Fruit fly (Drosophila melanogaster) whole organism: ENCODE data around the gene Acbp3.

Experiments used
- CG8478 ChIP-seq: fragments of >200 bp; optimal IDR thresholded peaks from 2 replicates; lab custom pipeline; 2018; ENCODE audit warnings: inconsistent platforms
- Dll ChIP-seq: fragments of >200 bp; optimal IDR thresholded peaks from 2 replicates; lab custom pipeline; 2017
- EcR ChIP-seq, 2 experiments: fragments of >200 bp; optimal IDR thresholded peaks; 2 replicates each; lab custom pipeline; 2017; ENCODE audit warnings: missing biosample characterization in 2 of 2, missing genetic modification characterization in 2 of 2, missing genetic modification reagents in 2 of 2
- pan ChIP-seq: fragments of >200 bp; optimal IDR thresholded peaks from 2 replicates; lab custom pipeline; 2017
- psq ChIP-seq: fragments of >200 bp; optimal IDR thresholded peaks from 2 replicates; lab custom pipeline; 2017
- usp ChIP-seq: fragments of >200 bp; optimal IDR thresholded peaks from 2 replicates; lab custom pipeline; 2017; ENCODE audit warnings: missing biosample characterization, missing genetic modification characterization, mixed read lengths

Acbp3 gene

DNA sequence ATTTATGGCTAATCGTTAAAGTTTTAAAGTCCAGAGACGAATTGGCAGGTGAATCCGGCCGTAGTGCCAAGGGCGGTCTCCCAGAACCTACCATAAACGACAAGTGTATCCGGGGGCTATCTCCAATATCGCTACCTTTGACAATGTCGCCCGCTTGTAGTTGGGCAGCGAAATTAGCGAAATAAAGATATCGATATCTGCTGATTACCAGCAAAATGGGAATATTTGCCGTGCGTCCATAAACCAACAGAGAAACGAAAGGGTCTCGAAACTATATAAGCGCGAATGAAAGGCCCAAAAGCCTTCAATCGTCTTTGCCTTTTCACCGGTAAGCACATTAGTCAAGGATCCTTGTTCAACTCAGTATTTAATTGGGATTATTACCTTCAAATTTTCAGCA, at the start of gene Acbp3:
Gene Acbp3, plus strand, starts transcription at position 301 of the 400 bp plus-strand sequence.
- TF ChIP-seq usp (GFP tag; lab: Kevin White, UChicago) (no peak), CG8478 (lab: Kevin White, UChicago) (no peak), pan (no peak), EcR (GFP tag; optimal IDR thresholded peaks at IDR 0.05; lab: Kevin White, UChicago) (no peak), Dll (lab: Kevin White, UChicago) (no peak), psq (no peak)

DNA sequence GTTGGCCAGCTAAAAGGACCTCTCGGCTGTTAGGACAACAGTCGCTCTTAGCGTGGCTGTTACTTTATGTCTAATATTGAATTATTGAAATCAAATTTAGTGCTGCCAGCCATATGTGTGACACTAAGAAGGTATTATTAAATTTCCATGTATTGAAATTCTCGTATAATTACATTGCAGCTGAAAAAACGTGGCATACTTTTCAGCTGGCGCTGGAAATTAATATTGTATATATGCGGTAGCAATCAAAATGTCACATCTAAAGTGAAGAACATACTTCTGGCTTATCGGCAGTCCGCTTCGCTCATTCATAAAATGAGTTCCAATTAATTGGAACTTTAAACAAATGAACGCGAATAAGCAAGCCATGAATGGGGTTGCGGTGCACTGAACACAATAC, 48.5 kb upstream of the Acbp3 start:
- TF ChIP-seq pan (no peak), usp (GFP tag; lab: Kevin White, UChicago) (no peak), Dll (lab: Kevin White, UChicago) (no peak), CG8478 (lab: Kevin White, UChicago) (no peak), EcR (GFP tag; optimal IDR thresholded peaks at IDR 0.05; lab: Kevin White, UChicago) (no peak), psq (no peak)

DNA sequence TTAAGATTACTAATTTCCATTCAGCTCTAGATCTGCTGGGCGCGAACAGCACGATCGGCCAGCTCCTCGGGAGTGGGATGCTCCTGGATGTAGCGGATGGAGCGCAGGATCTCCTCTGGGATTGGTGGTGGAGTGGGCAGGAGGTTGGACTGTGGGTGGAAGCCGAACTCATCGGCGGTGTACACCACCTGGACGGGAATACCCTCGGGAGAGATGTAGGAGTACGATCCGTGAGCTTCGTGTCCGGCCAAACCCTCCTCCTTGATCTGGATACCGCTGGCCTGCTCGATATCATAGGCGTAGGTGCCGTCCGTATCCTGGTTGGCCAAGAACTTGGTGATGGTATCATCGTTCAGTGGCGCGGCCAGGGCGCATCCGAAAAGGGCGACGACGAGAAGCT, 44.6 kb upstream of the Acbp3 start:
- TF ChIP-seq usp (GFP tag; lab: Kevin White, UChicago) (no peak), Dll (lab: Kevin White, UChicago) (no peak), CG8478 (lab: Kevin White, UChicago) (no peak), psq (no peak), pan (no peak), EcR (GFP tag; optimal IDR thresholded peaks at IDR 0.05; lab: Kevin White, UChicago) (no peak)

DNA sequence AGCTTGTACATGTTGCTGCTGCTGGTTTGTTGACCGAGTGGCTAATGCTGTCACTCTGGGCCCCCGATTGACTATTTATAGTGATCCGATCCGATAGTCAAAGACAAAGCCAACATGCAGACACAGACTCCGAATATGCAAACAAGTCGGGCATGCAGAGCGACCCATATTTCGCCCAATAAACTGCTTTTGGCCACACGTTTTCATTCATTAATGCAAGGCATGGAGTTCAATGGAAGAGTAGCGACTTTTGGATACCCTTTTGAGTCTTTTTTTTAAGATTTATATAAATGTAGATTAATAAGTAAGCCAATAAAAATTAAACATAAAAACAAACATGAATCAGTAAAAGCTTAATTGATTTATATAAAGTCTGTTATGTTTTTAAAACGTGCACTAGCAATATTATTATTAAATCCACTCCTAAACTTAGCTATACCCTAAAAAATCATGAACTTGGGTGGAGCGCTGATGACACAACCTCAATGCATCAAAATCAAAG, 44.1 kb upstream of the Acbp3 start, which contains the start of gene Cpr65Ea:
Gene Cpr65Ea, minus strand, starts transcription at position 51 of the 502 bp plus-strand sequence.
- TF ChIP-seq EcR (GFP tag; optimal IDR thresholded peaks at IDR 0.05; lab: Kevin White, UChicago): no peak

DNA sequence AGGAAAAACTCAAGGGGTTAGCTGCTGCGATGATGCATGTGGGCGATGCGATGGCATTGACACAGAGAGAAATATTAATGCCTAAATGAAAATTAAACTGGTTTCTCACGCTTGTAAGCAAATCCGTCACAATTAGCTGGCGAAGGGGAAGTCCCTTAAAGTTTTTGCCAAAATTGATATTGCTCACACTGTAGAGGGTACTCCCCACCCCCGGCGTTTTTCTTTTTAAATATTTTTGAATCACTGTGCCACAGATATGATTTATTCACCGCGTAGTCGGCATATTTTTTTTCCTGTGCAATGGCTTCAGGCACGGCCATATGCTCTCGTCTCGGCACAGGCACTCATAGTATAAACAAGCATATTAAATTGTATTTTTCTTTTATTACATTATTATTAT, 43.3 kb upstream of the Acbp3 start:
- TF ChIP-seq psq (no peak), CG8478 (lab: Kevin White, UChicago) (no peak), Dll (lab: Kevin White, UChicago) (no peak), usp (GFP tag; lab: Kevin White, UChicago) (no peak), EcR (GFP tag; optimal IDR thresholded peaks at IDR 0.05; lab: Kevin White, UChicago) (no peak), pan (no peak)

DNA sequence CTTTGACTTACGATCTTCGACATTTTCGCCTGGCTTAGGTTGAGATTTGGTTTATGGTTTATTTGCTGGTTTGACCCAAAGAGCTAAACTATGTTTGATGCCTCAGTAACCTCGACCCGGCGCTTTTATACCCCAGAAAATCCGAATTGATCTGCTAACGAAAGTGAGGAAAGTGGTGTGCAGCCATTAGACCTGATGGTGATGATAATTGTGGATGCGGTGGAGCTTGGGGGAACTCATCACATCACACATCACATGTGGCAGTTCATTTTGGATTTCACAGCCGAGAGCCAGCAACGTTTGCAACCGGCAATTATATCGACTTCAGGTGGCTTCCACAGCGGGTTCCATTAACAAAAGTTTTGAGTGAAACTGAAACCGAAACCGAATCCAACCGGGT, 42.0 kb upstream of the Acbp3 start, which contains the start of gene Cpr65Eb:
Gene Cpr65Eb, minus strand, starts transcription at position 101 of the 400 bp plus-strand sequence.
- TF ChIP-seq usp (GFP tag; lab: Kevin White, UChicago) (no peak), Dll (lab: Kevin White, UChicago) (no peak), pan (no peak), psq (no peak), EcR (GFP tag; optimal IDR thresholded peaks at IDR 0.05; lab: Kevin White, UChicago) (no peak), CG8478 (lab: Kevin White, UChicago) (no peak)

DNA sequence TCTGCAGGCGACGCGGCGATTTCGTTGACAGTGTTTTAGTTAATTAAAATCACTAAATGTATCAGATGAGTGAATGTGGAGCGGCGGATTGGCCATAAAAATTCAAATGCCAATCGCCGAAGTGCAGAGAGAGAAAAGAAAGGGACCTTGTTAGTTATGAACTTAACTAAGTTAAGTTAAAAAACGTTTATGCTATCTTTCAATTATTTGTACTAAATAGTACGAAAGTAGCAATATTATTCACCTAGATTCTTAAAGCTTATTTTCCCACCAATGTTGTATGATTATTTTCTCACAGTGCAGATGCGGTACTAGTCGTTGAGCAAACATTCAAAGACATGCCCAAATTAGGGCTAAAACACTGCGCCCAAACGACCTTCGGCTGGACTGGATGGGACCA, 39.9 kb upstream of the Acbp3 start:
- TF ChIP-seq CG8478 (lab: Kevin White, UChicago): no peak
- no peak for TF ChIP-seq psq
- no peak for TF ChIP-seq EcR (GFP tag; optimal IDR thresholded peaks at IDR 0.05; lab: Kevin White, UChicago)
- TF ChIP-seq usp (GFP tag; lab: Kevin White, UChicago): no peak
- TF ChIP-seq Dll (lab: Kevin White, UChicago): no peak

DNA sequence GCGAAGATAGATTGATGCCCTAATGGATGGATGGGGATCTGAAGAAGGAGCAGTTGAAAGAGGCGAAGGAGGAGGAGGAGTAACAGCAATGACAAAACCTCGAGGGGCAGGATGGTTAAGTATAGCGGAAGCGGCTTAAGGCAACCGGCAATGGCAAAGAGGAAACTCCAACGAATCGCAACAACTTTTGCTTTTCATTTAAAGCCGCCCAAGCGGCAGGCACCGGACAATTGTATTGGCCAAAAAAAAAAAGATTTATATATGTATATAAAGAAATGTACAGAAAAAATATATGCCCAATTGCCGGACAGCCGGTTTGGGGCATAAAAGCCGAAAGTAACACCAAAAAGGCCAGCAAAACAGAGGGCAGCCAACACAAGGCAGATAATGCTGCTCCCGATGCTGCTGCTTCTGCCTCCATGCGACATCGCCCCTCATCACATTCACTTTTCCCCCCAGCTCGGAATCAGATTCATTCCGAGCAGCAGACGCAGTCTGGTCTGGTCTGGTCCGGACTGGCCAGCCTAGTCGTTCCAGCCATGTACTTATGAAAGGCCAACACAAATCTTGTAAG, 39.3 kb upstream of the Acbp3 start:
- TF ChIP-seq pan (no peak), CG8478 (lab: Kevin White, UChicago) (no peak), psq (no peak)

DNA sequence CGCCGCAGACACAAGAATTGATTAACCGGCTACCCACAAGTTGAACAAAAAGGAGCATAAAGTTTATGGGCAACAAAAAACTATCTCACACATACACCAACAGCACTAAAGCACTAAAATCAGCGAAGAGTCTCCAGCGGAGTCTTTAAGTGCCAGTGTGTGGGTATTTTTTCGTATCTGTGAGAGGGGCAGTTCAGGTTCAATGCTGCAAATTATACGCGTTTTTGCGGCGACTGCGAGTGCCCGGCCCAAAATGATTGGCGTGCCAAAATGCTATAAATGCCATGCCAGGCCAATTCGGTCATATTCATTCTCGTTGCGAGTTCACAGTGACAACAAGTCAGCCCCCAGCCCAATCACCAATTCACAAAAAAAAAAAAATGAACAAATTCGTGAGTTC, 37.8 kb upstream of the Acbp3 start, which contains the start of gene Cpr65Ec:
Gene Cpr65Ec, plus strand, starts transcription at position 301 of the 400 bp plus-strand sequence.
- no peak for TF ChIP-seq pan
- TF ChIP-seq Dll (lab: Kevin White, UChicago): no peak
- TF ChIP-seq usp (GFP tag; lab: Kevin White, UChicago): no peak
- no peak for TF ChIP-seq psq
- TF ChIP-seq EcR (GFP tag; optimal IDR thresholded peaks at IDR 0.05; lab: Kevin White, UChicago): no peak
- no peak for TF ChIP-seq CG8478 (lab: Kevin White, UChicago)

DNA sequence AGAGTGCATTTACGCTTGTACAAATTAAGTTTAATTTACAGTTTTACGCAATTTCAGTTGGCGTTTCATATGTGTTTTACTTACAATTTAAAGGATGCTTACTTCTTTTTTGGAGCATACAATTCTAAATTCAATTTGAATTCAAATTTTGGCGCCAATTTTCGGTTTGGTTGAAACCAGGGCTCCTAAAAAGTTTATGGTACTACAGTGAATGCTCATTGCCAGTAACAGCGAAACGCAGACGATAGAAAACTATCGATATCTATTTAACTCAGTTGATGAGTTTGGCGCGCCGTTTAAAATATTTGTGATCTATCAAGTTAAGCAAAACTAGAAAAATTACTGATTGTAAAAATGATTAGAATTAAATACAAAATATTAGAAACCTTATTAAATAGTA, 36.7 kb upstream of the Acbp3 start:
- TF ChIP-seq pan (no peak), psq (no peak), Dll (lab: Kevin White, UChicago) (no peak), usp (GFP tag; lab: Kevin White, UChicago) (no peak), EcR (GFP tag; optimal IDR thresholded peaks at IDR 0.05; lab: Kevin White, UChicago) (no peak), CG8478 (lab: Kevin White, UChicago) (no peak)

DNA sequence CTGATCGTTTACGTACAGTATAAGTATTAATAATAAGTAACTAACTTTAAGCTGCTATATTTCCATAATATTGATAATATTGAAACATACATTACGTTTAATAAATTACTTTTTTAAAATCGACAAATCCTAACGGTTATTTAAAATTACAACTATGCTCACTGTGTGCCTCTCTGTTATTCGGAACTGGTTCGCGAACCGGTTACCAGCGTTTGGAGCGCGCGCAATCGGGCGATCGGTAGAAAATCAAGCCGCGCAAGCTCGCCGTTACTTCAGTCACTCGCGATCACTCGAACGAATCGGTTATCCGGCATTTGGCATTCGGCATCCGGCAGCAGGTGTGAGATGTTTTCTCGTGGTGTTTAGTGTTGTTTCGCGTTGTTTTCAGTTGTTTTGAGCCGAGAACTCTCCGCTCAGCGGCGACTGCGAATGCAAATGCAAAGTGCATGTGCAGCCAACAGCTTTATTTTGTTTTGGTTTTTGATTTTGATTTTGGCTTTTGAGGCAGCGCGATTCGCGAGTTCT, 36.1 kb upstream of the Acbp3 start, which contains the start of gene form3:
Gene form3, plus strand, starts transcription at position 271 of the 525 bp plus-strand sequence.
- no peak for TF ChIP-seq usp (GFP tag; lab: Kevin White, UChicago)
- no peak for TF ChIP-seq psq
- no peak for TF ChIP-seq Dll (lab: Kevin White, UChicago)
- no peak for TF ChIP-seq EcR (GFP tag; optimal IDR thresholded peaks at IDR 0.05; lab: Kevin White, UChicago)
- TF ChIP-seq CG8478 (lab: Kevin White, UChicago): no peak
- TF ChIP-seq pan: no peak

DNA sequence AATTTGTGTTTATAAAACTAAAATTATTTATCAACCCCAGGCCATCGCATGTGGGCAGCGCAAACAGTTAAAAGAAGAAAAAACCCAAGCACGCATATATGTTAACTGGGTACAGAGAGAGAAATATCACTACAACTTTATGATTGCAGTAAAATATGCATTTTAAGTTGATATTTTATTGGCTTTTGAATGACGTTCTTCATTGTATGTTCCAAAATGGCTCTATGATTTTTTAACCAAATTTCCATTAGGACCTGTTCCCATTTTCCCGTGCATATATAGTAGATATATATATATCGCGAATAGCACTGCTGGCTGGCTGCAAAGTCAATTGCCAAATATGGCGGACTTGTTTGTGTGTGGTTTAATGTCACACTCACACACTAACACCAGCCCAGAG, 34.1 kb upstream of the Acbp3 start:
- no peak for TF ChIP-seq Dll (lab: Kevin White, UChicago)
- no peak for TF ChIP-seq psq
- TF ChIP-seq CG8478 (lab: Kevin White, UChicago): no peak
- TF ChIP-seq usp (GFP tag; lab: Kevin White, UChicago): no peak
- no peak for TF ChIP-seq pan
- TF ChIP-seq EcR (GFP tag; optimal IDR thresholded peaks at IDR 0.05; lab: Kevin White, UChicago): no peak
